Fruit fly (Drosophila melanogaster) whole organism, adult: ENCODE measurements around the gene Osi10a.

Experiments used
- CG11617 ChIP-seq: fragments of 200-800 bp; sonication (Bioruptor generic); optimal IDR thresholded peaks from 2 replicates; lab custom pipeline; 2017; ENCODE audit warnings: mild to moderate bottlenecking, missing biosample characterization, missing genetic modification reagents, missing genetic modification characterization
- CG1620 ChIP-seq: fragments of 200-800 bp; sonication (Bioruptor generic); optimal IDR thresholded peaks from 2 replicates; lab custom pipeline; 2016; ENCODE audit warnings: missing biosample characterization, missing genetic modification characterization
- CG5204 ChIP-seq: fragments of 200-800 bp; sonication (Bioruptor generic); optimal IDR thresholded peaks from 2 replicates; lab custom pipeline; 2016; ENCODE audit warnings: missing biosample characterization, missing genetic modification characterization
- bab1 ChIP-seq: fragments of 200-800 bp; sonication (Bioruptor generic); optimal IDR thresholded peaks from 3 replicates; lab custom pipeline; 2019; ENCODE audit warnings: missing biosample characterization, mild to moderate bottlenecking, missing genetic modification characterization, moderate library complexity
- cnc ChIP-seq, 2 experiments: fragments of >200 bp; optimal IDR thresholded peaks; 2 replicates each; lab custom pipeline; 2017
- kay ChIP-seq: fragments of 200-800 bp; sonication (Bioruptor generic); peaks from one replicate; lab custom pipeline; 2016; ENCODE audit warnings: missing biosample characterization, missing genetic modification characterization, borderline replicate concordance
- pad ChIP-seq: fragments of 200-800 bp; sonication (Bioruptor generic); optimal IDR thresholded peaks from 3 replicates; lab custom pipeline; 2017; ENCODE audit warnings: missing biosample characterization, missing genetic modification characterization, mild to moderate bottlenecking, moderate library complexity, missing genetic modification reagents
- toe ChIP-seq: fragments of 200-800 bp; sonication (Bioruptor generic); optimal IDR thresholded peaks from 2 replicates; lab custom pipeline; 2016; ENCODE audit warnings: missing biosample characterization, missing genetic modification characterization

DNA sequence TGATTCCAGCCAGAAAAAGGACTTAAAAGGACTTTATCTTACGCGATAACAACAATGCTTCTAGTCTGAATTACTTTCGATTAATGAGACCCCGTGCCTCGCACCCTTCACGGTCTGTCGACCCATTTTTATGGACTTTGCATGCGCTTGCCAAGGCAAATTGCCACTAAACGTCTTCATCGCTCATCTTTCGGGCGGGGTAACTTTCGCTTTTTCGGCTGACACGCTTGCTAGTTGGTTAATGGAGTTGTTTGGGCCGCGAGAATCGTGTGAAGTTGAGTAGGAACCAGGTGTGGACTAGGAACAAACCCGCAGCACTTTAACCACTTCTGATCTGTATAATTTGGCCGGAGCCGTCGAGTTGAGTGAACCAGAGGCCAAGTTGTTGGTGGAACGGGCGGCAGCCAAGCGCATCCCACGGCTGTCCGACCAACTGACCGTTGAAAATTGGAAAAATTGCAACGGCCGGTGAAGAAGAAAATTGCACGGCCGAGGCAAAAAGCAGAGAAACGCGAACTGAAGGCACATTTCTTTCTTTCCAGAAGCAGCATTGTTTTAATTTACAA, 36.7 kb upstream of the Osi10a start, which contains the start of gene Osi5:
- TF ChIP-seq toe (GFP tag; lab: Kevin White, UChicago), result no peak
- TF ChIP-seq CG1620 (GFP tag; lab: Kevin White, UChicago), result no peak
- TF ChIP-seq cnc (optimal IDR thresholded peaks at IDR 0.05; lab: Kevin White, UChicago), result no peak
- no peak for TF ChIP-seq CG5204 (GFP tag; lab: Kevin White, UChicago)
- TF ChIP-seq CG11617 (GFP tag; lab: Kevin White, UChicago), result no peak
- TF ChIP-seq pad (GFP tag; lab: Kevin White, UChicago), result no peak
- no peak for TF ChIP-seq kay (GFP tag; lab: Kevin White, UChicago)
- TF ChIP-seq bab1 (GFP tag; lab: Kevin White, UChicago), result no peak
